Fruit fly (Drosophila melanogaster) whole organism, embryonic: Measurements from ENCODE around the gene APC4.
A peak's percentile ranks its signal among the peaks of the same experiment; 100 is the strongest.

Experiments
- CG11456 ChIP-seq: fragments of 200-800 bp; sonication (Bioruptor generic); IDR thresholded peaks from 3 replicates; pipeline ENCODE4 v1.3.6; 2022; ENCODE audit warnings: missing biosample characterization, missing genetic modification characterization
- CG11695 ChIP-seq: fragments of 200-800 bp; sonication (Bioruptor generic); IDR thresholded peaks from 3 replicates; pipeline ENCODE4 v1.3.6; 2022; ENCODE audit warnings: missing biosample characterization, missing genetic modification characterization
- CG15479 ChIP-seq: fragments of 200-800 bp; sonication (Bioruptor generic); optimal IDR thresholded peaks from 3 replicates; lab custom pipeline; 2019; ENCODE audit warnings: missing biosample characterization, mild to moderate bottlenecking, missing genetic modification characterization, moderate library complexity
- CG17568 ChIP-seq: fragments of 200-800 bp; sonication (Bioruptor generic); optimal IDR thresholded peaks from 2 replicates; lab custom pipeline; 2018; ENCODE audit warnings: missing biosample characterization, mild to moderate bottlenecking, missing genetic modification characterization, moderate library complexity
- CG18011 ChIP-seq: fragments of 200-800 bp; sonication (Bioruptor generic); optimal IDR thresholded peaks from 2 replicates; lab custom pipeline; 2017; ENCODE audit warnings: missing biosample characterization, missing genetic modification characterization, mild to moderate bottlenecking, moderate library complexity, missing genotype
- CG2116 ChIP-seq: fragments of 200-800 bp; sonication (Bioruptor generic); optimal IDR thresholded peaks from 3 replicates; lab custom pipeline; 2018; ENCODE audit warnings: missing biosample characterization, mild to moderate bottlenecking, missing genetic modification characterization
- CG2678 ChIP-seq: fragments of 200-800 bp; sonication (Bioruptor generic); optimal IDR thresholded peaks from 3 replicates; lab custom pipeline; 2019; ENCODE audit warnings: missing biosample characterization, mild to moderate bottlenecking, missing genetic modification characterization, moderate library complexity
- CG31388 ChIP-seq: fragments of 200-800 bp; sonication (Bioruptor generic); optimal IDR thresholded peaks from 2 replicates; lab custom pipeline; 2016; ENCODE audit warnings: missing biosample characterization, missing genetic modification characterization
- CG3847 ChIP-seq: fragments of 200-800 bp; sonication (Bioruptor generic); IDR thresholded peaks from 2 replicates; pipeline ENCODE4 v1.3.6; 2022; ENCODE audit warnings: missing biosample characterization, missing genetic modification characterization
- CG6765 ChIP-seq: fragments of 200-800 bp; sonication (Bioruptor generic); optimal IDR thresholded peaks from 3 replicates; lab custom pipeline; 2017; ENCODE audit warnings: missing biosample characterization, mild to moderate bottlenecking, missing genetic modification characterization
- Dbx ChIP-seq: fragments of 200-800 bp; sonication (Bioruptor generic); IDR thresholded peaks from 3 replicates; pipeline ENCODE4 v1.3.6; 2022; ENCODE audit warnings: missing biosample characterization, missing genetic modification characterization
- Dip2 ChIP-seq: fragments of 200-800 bp; sonication (Bioruptor generic); IDR thresholded peaks from 2 replicates; pipeline ENCODE4 v1.3.6; 2022; ENCODE audit warnings: missing biosample characterization, missing genetic modification characterization
- Dll ChIP-seq: fragments of 200-800 bp; sonication (Bioruptor generic); IDR thresholded peaks from 4 replicates; pipeline ENCODE4 v1.3.6; 2022; ENCODE audit warnings: missing biosample characterization, missing genetic modification characterization; ENCODE audit not compliant: partially characterized antibody
- Drgx ChIP-seq: fragments of 200-800 bp; sonication (Bioruptor generic); IDR thresholded peaks from 2 replicates; pipeline ENCODE4 v1.3.6; 2022; ENCODE audit warnings: missing biosample characterization, missing genetic modification characterization
- Elba2 ChIP-seq: fragments of 200-800 bp; sonication (Bioruptor generic); optimal IDR thresholded peaks from 3 replicates; lab custom pipeline; 2016; ENCODE audit warnings: missing biosample characterization, missing genetic modification characterization
- MESR4 ChIP-seq: fragments of 200-800 bp; sonication (Bioruptor generic); optimal IDR thresholded peaks from 2 replicates; lab custom pipeline; 2018; ENCODE audit warnings: missing biosample characterization, mild to moderate bottlenecking, missing genetic modification characterization, moderate library complexity
- Med ChIP-seq: fragments of 200-800 bp; sonication (Bioruptor generic); peaks from one replicate; lab custom pipeline; 2016; ENCODE audit warnings: missing biosample characterization, missing genetic modification characterization, mild to moderate bottlenecking, inconsistent platforms, moderate library complexity
- Pdp1 ChIP-seq, 2 experiments: fragments of 200-800 bp; sonication (Bioruptor generic); optimal IDR thresholded peaks; 3 replicates each; lab custom pipeline; 2016; ENCODE audit warnings: missing biosample characterization in 2 of 2, missing genetic modification characterization in 2 of 2, mild to moderate bottlenecking in 1 of 2, moderate library complexity in 1 of 2
- Ssrp ChIP-seq: fragments of 200-800 bp; sonication (Bioruptor generic); optimal IDR thresholded peaks from 2 replicates; lab custom pipeline; 2018; ENCODE audit warnings: missing biosample characterization, mild to moderate bottlenecking, missing genetic modification characterization, moderate library complexity
- Tbp ChIP-seq: fragments of >200 bp; optimal IDR thresholded peaks from 2 replicates; lab custom pipeline; 2018; ENCODE audit warnings: missing biosample characterization, missing genetic modification characterization
- abd-A ChIP-seq: fragments of 200-800 bp; sonication (Bioruptor generic); optimal IDR thresholded peaks from 3 replicates; lab custom pipeline; 2019; ENCODE audit warnings: missing biosample characterization, mild to moderate bottlenecking, missing genetic modification characterization, moderate library complexity
- ase ChIP-seq: fragments of 200-800 bp; sonication (Bioruptor generic); IDR thresholded peaks from 3 replicates; pipeline ENCODE4 v1.3.6; 2022; ENCODE audit warnings: missing biosample characterization, missing genetic modification characterization
- crc ChIP-seq: fragments of 200-800 bp; sonication (Bioruptor generic); optimal IDR thresholded peaks from 2 replicates; lab custom pipeline; 2016; ENCODE audit warnings: missing biosample characterization, missing genetic modification characterization
- crol ChIP-seq: fragments of 200-800 bp; sonication (Bioruptor generic); IDR thresholded peaks from 2 replicates; pipeline ENCODE4 v1.3.6; 2022; ENCODE audit warnings: missing biosample characterization, missing genetic modification characterization
- crp ChIP-seq, 2 experiments: fragments of 200-800 bp; sonication (Bioruptor generic); optimal IDR thresholded peaks; 2 replicates in 1 of 2; 3 replicates in 1 of 2; lab custom pipeline; 2017; ENCODE audit warnings: missing biosample characterization in 2 of 2, missing genetic modification characterization in 2 of 2, mild to moderate bottlenecking in 1 of 2, moderate library complexity in 1 of 2
- dm ChIP-seq: fragments of 200-800 bp; sonication (Bioruptor generic); optimal IDR thresholded peaks from 3 replicates; lab custom pipeline; 2016; ENCODE audit warnings: missing biosample characterization, missing genetic modification characterization
- gem ChIP-seq: fragments of 200-800 bp; sonication (Bioruptor generic); optimal IDR thresholded peaks from 2 replicates; lab custom pipeline; 2019; ENCODE audit warnings: missing biosample characterization, mild to moderate bottlenecking, missing genetic modification characterization, moderate library complexity
- grau ChIP-seq: fragments of 200-800 bp; optimal IDR thresholded peaks from 3 replicates; lab custom pipeline; 2019; ENCODE audit warnings: missing biosample characterization, mild to moderate bottlenecking, missing genetic modification characterization, moderate library complexity
- kni ChIP-seq: fragments of 200-800 bp; sonication (Bioruptor generic); optimal IDR thresholded peaks from 3 replicates; lab custom pipeline; 2017; ENCODE audit warnings: mild to moderate bottlenecking, missing biosample characterization, missing genetic modification reagents, missing genetic modification characterization
- nerfin-2 ChIP-seq: fragments of 200-800 bp; sonication (Bioruptor generic); IDR thresholded peaks from 2 replicates; pipeline ENCODE4 v1.3.6; 2022; ENCODE audit warnings: missing biosample characterization, missing genetic modification characterization; ENCODE audit not compliant: partially characterized antibody
- prd ChIP-seq, 3 experiments: fragments of >200 bp in 2 of 3; fragments of 200-800 bp in 1 of 3; sonication (Bioruptor generic) in 1 of 3; optimal IDR thresholded peaks in 2 of 3; IDR thresholded peaks in 1 of 3; 2 replicates in 2 of 3; 3 replicates in 1 of 3; pipeline versions ENCODE4 v1.3.6 to Lab custom; 2017 to 2022; ENCODE audit warnings: missing biosample characterization in 1 of 3, missing genetic modification characterization in 1 of 3
- pros ChIP-seq: fragments of 200-800 bp; sonication (Bioruptor generic); optimal IDR thresholded peaks from 3 replicates; lab custom pipeline; 2019; ENCODE audit warnings: missing biosample characterization, mild to moderate bottlenecking, missing genetic modification characterization, moderate library complexity
- ro ChIP-seq: fragments of 200-800 bp; sonication (Bioruptor generic); IDR thresholded peaks from 2 replicates; pipeline ENCODE4 v1.3.6; 2022; ENCODE audit warnings: missing biosample characterization, missing genetic modification characterization
- row ChIP-seq: fragments of 200-800 bp; sonication (Bioruptor generic); IDR thresholded peaks from 3 replicates; pipeline ENCODE4 v1.3.6; 2022; ENCODE audit warnings: missing biosample characterization, missing genetic modification characterization
- sd ChIP-seq: fragments of 200-800 bp; sonication (Bioruptor generic); optimal IDR thresholded peaks from 3 replicates; lab custom pipeline; 2018; ENCODE audit warnings: missing biosample characterization, mild to moderate bottlenecking, missing genetic modification characterization, moderate library complexity
- sens ChIP-seq: fragments of 200-800 bp; sonication (Bioruptor generic); peaks from one replicate; lab custom pipeline; 2016; ENCODE audit warnings: missing biosample characterization, missing genetic modification characterization
- slou ChIP-seq: fragments of 200-800 bp; sonication (Bioruptor generic); optimal IDR thresholded peaks from 3 replicates; lab custom pipeline; 2016; ENCODE audit warnings: missing biosample characterization, missing genetic modification characterization
- sqz ChIP-seq: fragments of 200-800 bp; sonication (Bioruptor generic); optimal IDR thresholded peaks from 3 replicates; lab custom pipeline; 2018; ENCODE audit warnings: missing biosample characterization, mild to moderate bottlenecking, missing genetic modification characterization

Gene APC4

dm6 chrX:9042457-9043045 lies 40.2 kb upstream of the APC4 start (continued):
- no peak for TF ChIP-seq Ssrp (tag; lab: Kevin White, UChicago)
- TF ChIP-seq Dll (GFP tag; lab: Robert Waterston, UW): no peak

DNA sequence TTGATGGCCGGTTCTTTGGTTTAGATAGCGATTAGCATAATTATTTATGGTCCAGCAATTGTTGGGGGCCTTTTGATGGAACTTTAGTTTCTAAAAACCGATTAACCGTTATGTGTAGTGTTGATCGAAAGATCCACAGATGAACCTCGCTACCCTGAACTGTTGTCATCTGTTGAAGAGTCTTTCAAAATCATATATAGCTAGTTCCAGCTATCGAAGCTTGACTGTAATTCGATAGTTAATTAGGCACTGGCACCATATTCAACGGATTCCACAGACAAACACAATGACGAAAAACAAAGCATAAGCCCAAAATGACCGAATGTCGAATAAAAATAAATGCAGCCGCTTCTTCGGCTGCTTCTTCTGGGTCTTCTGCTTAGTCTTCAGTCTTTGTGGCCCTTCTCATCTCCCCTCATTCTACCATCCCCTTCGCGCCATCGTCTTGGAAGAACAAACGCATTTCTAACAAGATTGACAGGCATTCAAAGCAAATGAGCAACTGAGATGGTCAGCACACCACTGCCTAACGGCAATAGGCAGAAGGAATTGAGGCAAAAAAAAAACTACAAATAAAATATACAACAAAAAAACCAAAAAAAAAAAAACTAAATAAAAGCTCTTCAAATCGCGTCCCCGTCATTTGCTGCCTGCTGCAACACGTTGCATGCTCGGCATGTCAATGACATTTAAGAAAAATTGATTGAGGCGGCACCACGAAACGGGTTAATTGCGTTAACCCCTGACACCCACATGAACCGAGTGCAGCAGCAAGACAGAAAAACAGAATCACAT lies 38.8 kb upstream of the APC4 start:
- TF ChIP-seq CG6765 (GFP tag; lab: Kevin White, UChicago): no peak
- TF ChIP-seq MESR4: no peak
- peak; percentile 7 for TF ChIP-seq kni (GFP tag; lab: Kevin White, UChicago)
- peak; percentile 18 for TF ChIP-seq gem (tag; lab: Kevin White, UChicago)
- TF ChIP-seq dm: no peak
- TF ChIP-seq CG2678 (tag; lab: Kevin White, UChicago): no peak
- peak; percentile 28 for TF ChIP-seq pros (GFP tag; lab: Kevin White, UChicago)
- no peak for TF ChIP-seq nerfin-2 (GFP tag; lab: Robert Waterston, UW)
- TF ChIP-seq Pdp1 (GFP tag; optimal IDR thresholded peaks at IDR 0.05; lab: Kevin White, UChicago): peak in 1 of 2 experiments; percentile 11
- TF ChIP-seq Med (GFP tag; lab: Kevin White, UChicago): peak; percentile 53
- TF ChIP-seq CG11695: no peak
- no peak for TF ChIP-seq CG2116
- no peak for TF ChIP-seq Tbp
- TF ChIP-seq CG18011 (GFP tag; lab: Kevin White, UChicago): peak; percentile 89
- peak; percentile 15 for TF ChIP-seq abd-A (tag; lab: Kevin White, UChicago)
- TF ChIP-seq Dbx (GFP tag; lab: Robert Waterston, UW): no peak
- TF ChIP-seq Elba2 (GFP tag; lab: Kevin White, UChicago): no peak
- no peak for TF ChIP-seq slou (GFP tag; lab: Kevin White, UChicago)
- TF ChIP-seq ro (GFP tag; lab: Robert Waterston, UW): no peak
- TF ChIP-seq CG31388 (GFP tag; lab: Kevin White, UChicago): no peak
- TF ChIP-seq Drgx: peak; percentile 59
- TF ChIP-seq grau (tag; lab: Kevin White, UChicago): peak; percentile 79
- TF ChIP-seq crp (GFP tag; optimal IDR thresholded peaks at IDR 0.05; lab: Kevin White, UChicago): no peak
- no peak for TF ChIP-seq CG15479 (GFP tag; lab: Kevin White, UChicago)
- 0 out of 2 replicates have a peak, but pooled peaks have one; percentile 43 for TF ChIP-seq crol (GFP tag; lab: Robert Waterston, UW)
- TF ChIP-seq sd (tag; lab: Kevin White, UChicago): peak; percentile 20
- no peak for TF ChIP-seq prd (optimal IDR thresholded peaks at IDR 0.05; lab: Kevin White, UChicago)
- TF ChIP-seq prd (GFP tag; IDR thresholded peaks at IDR 0.05; lab: Robert Waterston, UW): no peak
- no peak for TF ChIP-seq ase (GFP tag; lab: Robert Waterston, UW)
- no peak for TF ChIP-seq CG17568 (GFP tag; lab: Kevin White, UChicago)
- peak; percentile 69 for TF ChIP-seq sens (GFP tag; lab: Kevin White, UChicago)
- TF ChIP-seq row (GFP tag; lab: Robert Waterston, UW): 0 out of 3 replicates have a peak, but pooled peaks have one; percentile 13
- no peak for TF ChIP-seq crc (GFP tag; lab: Kevin White, UChicago)
- no peak for TF ChIP-seq Dip2 (GFP tag; lab: Robert Waterston, UW)
- TF ChIP-seq sqz (GFP tag; lab: Kevin White, UChicago): peak; percentile 43
- TF ChIP-seq CG3847 (GFP tag; lab: Robert Waterston, UW): no peak
- TF ChIP-seq CG11456 (GFP tag; lab: Robert Waterston, UW): 0 out of 3 replicates have a peak, but pooled peaks have one; percentile 33
- TF ChIP-seq, all 482 proteins: peak for 15
